Fruit fly (Drosophila melanogaster) S2 (cell line): Measurements from ENCODE around the gene CG13029.

Source experiments
- CG8478 ChIP-seq: fragments of >200 bp; optimal IDR thresholded peaks from 2 replicates; lab custom pipeline; 2018
- CTCF ChIP-seq, 2 experiments: fragments of >200 bp; optimal IDR thresholded peaks; 2 replicates each; lab custom pipeline; 2018

DNA sequence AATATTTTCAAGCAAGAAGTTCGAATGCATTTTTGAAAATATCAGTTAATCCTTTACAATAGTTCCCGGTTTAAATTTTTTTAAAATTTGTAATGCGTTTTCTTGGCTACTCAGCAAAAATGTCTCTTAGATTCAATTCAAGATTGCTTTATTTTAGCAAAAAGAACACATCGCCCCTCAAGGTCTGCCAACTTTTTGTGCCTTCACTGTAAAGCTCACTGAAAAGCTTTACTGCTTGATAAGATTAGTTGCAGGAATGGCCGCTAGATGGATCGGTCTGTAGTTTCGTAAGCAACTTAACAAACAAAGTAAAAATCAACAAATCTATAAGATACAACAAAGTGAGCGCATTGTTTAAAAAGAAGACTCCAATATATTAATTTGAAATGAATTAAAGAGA is 23.6 kb downstream of the CG13029 start:
- TF ChIP-seq CTCF (optimal IDR thresholded peaks at IDR 0.05; lab: Kevin White, UChicago) (peak in 1 of 2 experiments; percentile 59), CG8478 (no peak)
